Worm (Caenorhabditis elegans): ENCODE measurements around the gene R09D1.13.

R09D1.13 gene

DNA sequence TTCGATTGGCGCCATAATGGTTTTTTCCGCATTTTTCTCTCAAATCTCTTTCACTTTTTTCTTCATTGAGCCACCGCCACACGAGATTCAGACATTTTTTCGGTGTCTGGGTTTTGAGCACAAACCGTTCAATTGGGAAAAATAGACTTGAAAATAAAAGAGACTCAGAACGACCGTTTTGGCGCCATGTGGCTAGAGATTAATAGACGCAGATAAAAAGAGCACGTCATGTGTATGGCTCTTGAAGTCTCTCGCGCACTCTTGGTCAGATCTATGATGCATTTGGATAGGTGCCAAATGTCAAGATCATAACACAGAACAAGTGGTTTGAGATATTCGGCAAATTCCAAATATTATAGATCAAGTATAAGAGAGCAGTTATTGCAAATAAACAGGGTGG, 36.2 kb upstream of the R09D1.13 start:
- TF ChIP-seq tbx-37 (GFP tag; conservative IDR thresholded peaks at IDR 0.05) (no peak), pes-1 (GFP tag; IDR thresholded peaks at IDR 0.05) (no peak), hmbx-1 (tag; optimal IDR thresholded peaks at IDR 0.05) (no peak), ets-7 (tag; optimal IDR thresholded peaks at IDR 0.05) (no peak), ceh-36 (tag; optimal IDR thresholded peaks at IDR 0.05) (no peak), flt-1 (GFP tag; IDR thresholded peaks at IDR 0.05) (no peak), sea-1 (GFP tag; conservative IDR thresholded peaks at IDR 0.05) (no peak)

DNA sequence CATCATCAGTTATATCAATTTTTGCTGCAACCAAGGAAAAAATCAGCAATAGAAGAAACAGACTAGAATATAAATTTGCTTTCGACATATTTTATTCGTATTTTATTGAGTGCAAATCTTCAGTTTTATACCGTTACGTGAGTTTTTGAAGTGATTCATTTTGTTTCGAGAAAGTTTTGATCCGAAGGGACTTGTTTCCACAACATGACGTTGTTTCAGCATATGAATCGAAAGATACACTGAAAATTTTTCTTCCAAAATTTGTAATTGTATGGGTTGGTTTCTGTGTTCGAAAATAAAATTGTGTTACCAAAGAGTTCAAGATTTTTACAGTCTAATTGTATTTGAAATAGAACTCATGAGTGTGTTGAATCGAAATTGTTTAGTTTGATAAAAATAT, 34.7 kb upstream of the R09D1.13 start, which contains the start of gene T19H5.7:
T19H5.7 (minus strand) TSS at position 101 of the 400 bp plus-strand sequence.
- TF ChIP-seq ets-7 (tag; optimal IDR thresholded peaks at IDR 0.05) (no peak), ceh-36 (tag; optimal IDR thresholded peaks at IDR 0.05) (no peak), hmg-4 (GFP tag; optimal IDR thresholded peaks at IDR 0.05) (no peak), B0310.2 (tag; optimal IDR thresholded peaks at IDR 0.05) (no peak), tbx-11 (GFP tag; IDR thresholded peaks at IDR 0.05) (no peak), hnd-1 (tag; optimal IDR thresholded peaks at IDR 0.05) (no peak), tra-4 (tag; optimal IDR thresholded peaks at IDR 0.05) (no peak), flt-1 (GFP tag; IDR thresholded peaks at IDR 0.05) (no peak), aly-1 (tag; optimal IDR thresholded peaks at IDR 0.05) (no peak), hmbx-1 (tag; optimal IDR thresholded peaks at IDR 0.05) (no peak), F13C5.2 (tag; optimal IDR thresholded peaks at IDR 0.05) (no peak), ama-1 (optimal IDR thresholded peaks at IDR 0.05) (no peak), sea-1 (GFP tag; conservative IDR thresholded peaks at IDR 0.05) (no peak), pes-1 (GFP tag; IDR thresholded peaks at IDR 0.05) (no peak), scrt-1 (GFP tag; IDR thresholded peaks at IDR 0.05) (no peak), ceh-13 (GFP tag; optimal IDR thresholded peaks at IDR 0.05) (no peak), tbx-37 (GFP tag; conservative IDR thresholded peaks at IDR 0.05) (no peak)

DNA sequence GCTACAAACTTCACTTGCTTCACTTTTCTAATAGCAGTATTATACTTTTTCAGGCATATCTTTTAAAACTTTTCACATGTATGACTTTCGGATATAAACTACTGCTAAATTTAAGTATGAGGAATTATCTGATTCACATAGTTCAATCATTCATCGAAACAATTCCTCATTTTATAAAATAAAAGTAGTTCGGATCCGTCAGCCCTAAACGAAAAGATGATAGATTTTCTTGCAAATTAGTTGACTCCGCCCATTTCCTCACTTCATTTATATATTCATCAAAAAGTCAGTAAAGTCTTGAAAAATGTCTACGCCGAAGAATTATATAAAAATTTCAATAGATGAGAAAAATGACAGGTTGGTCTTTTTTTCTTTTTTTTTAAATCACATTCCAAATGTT, 32.3 kb upstream of the R09D1.13 start, which contains the start of gene chil-27:
chil-27 (plus strand) TSS at position 301 of the 400 bp plus-strand sequence.
- no peak for TF ChIP-seq flt-1 (GFP tag; IDR thresholded peaks at IDR 0.05)
- no peak for TF ChIP-seq aly-1 (tag; optimal IDR thresholded peaks at IDR 0.05)
- no peak for TF ChIP-seq ceh-36 (tag; optimal IDR thresholded peaks at IDR 0.05)
- no peak for TF ChIP-seq F13C5.2 (tag; optimal IDR thresholded peaks at IDR 0.05)
- TF ChIP-seq scrt-1 (GFP tag; IDR thresholded peaks at IDR 0.05) = no peak
- TF ChIP-seq tra-4 (tag; optimal IDR thresholded peaks at IDR 0.05) = no peak
- TF ChIP-seq tbx-37 (GFP tag; conservative IDR thresholded peaks at IDR 0.05) = no peak
- no peak for TF ChIP-seq hnd-1 (tag; optimal IDR thresholded peaks at IDR 0.05)
- no peak for TF ChIP-seq ceh-13 (GFP tag; optimal IDR thresholded peaks at IDR 0.05)
- no peak for TF ChIP-seq hmbx-1 (tag; optimal IDR thresholded peaks at IDR 0.05)
- TF ChIP-seq sea-1 (GFP tag; conservative IDR thresholded peaks at IDR 0.05) = no peak

DNA sequence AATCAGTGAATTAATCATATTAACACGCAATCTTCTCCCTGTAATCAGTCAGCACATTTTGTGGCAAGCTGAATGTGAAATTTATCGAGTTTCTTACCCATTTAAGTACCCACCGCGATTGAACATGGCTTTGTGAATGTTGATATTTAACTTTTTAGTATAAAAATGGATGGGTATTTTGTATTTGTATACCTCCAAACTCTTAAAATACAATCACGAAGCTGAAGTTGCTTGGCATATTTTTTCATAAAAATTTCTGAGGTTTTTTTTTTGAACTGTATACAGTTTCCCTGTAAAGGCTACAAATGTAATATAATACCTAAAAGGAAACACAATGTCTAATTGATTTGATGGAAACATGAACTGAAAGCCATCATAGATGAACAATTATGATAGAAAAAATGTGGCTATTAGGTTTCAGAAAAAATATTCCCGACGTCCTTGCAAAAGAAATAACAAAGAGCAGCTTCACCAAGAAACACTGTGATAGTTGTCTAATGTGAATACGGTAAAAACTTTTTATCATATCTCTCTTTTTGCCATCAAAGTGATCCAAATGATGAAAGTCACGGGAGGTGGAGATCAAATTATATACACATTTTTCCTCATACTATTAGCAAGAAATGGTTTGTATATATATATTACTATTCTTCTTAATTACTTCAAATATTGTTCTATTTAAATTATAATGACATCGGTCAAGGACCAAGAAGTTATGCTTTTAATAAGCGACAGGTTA, 29.3 kb upstream of the R09D1.13 start, which contains the start of the genes chil-25 and chil-26:
chil-25 (minus strand) TSS at position 101 of the 739 bp plus-strand sequence.
chil-26 (plus strand) TSS at position 689 of the 739 bp plus-strand sequence.
- TF ChIP-seq scrt-1 (GFP tag; IDR thresholded peaks at IDR 0.05) (no peak), F13C5.2 (tag; optimal IDR thresholded peaks at IDR 0.05) (no peak), B0310.2 (tag; optimal IDR thresholded peaks at IDR 0.05) (no peak), flt-1 (GFP tag; IDR thresholded peaks at IDR 0.05) (no peak), pes-1 (GFP tag; IDR thresholded peaks at IDR 0.05) (no peak), hmbx-1 (tag; optimal IDR thresholded peaks at IDR 0.05) (no peak), ceh-13 (GFP tag; optimal IDR thresholded peaks at IDR 0.05) (no peak), tbx-37 (GFP tag; conservative IDR thresholded peaks at IDR 0.05) (no peak)

DNA sequence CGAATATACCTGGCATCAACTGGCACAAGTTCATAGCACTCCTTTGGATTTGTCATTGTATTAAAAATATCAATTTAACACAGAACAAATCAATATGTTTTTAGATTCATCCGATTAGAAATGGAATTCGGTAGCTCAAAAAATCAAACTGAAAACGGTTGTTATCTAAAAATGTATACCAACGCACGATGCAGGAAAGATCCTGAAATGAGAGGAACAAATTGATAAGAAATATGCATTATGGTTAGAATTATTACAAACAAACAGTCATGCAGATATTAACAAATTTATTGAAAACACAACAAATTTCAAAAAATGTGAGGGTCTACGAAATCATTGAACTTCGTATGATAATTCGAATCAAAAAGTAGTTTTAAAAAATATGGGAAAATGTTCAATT, 24.8 kb upstream of the R09D1.13 start, which contains the start of gene T19H5.6:
T19H5.6 (minus strand) TSS at position 195 of the 400 bp plus-strand sequence.
- no peak for TF ChIP-seq ceh-36 (tag; optimal IDR thresholded peaks at IDR 0.05)
- TF ChIP-seq F13C5.2 (tag; optimal IDR thresholded peaks at IDR 0.05) = no peak
- TF ChIP-seq tbx-11 (GFP tag; IDR thresholded peaks at IDR 0.05) = no peak
- no peak for TF ChIP-seq sea-1 (GFP tag; conservative IDR thresholded peaks at IDR 0.05)
- no peak for TF ChIP-seq tbx-37 (GFP tag; conservative IDR thresholded peaks at IDR 0.05)
- no peak for TF ChIP-seq scrt-1 (GFP tag; IDR thresholded peaks at IDR 0.05)
- no peak for TF ChIP-seq pes-1 (GFP tag; IDR thresholded peaks at IDR 0.05)
- no peak for TF ChIP-seq hmbx-1 (tag; optimal IDR thresholded peaks at IDR 0.05)
- TF ChIP-seq aly-1 (tag; optimal IDR thresholded peaks at IDR 0.05) = no peak
- no peak for TF ChIP-seq flt-1 (GFP tag; IDR thresholded peaks at IDR 0.05)
- TF ChIP-seq hnd-1 (tag; optimal IDR thresholded peaks at IDR 0.05) = no peak
- no peak for TF ChIP-seq B0310.2 (tag; optimal IDR thresholded peaks at IDR 0.05)
- TF ChIP-seq ets-7 (tag; optimal IDR thresholded peaks at IDR 0.05) = no peak
- no peak for TF ChIP-seq tra-4 (tag; optimal IDR thresholded peaks at IDR 0.05)

DNA sequence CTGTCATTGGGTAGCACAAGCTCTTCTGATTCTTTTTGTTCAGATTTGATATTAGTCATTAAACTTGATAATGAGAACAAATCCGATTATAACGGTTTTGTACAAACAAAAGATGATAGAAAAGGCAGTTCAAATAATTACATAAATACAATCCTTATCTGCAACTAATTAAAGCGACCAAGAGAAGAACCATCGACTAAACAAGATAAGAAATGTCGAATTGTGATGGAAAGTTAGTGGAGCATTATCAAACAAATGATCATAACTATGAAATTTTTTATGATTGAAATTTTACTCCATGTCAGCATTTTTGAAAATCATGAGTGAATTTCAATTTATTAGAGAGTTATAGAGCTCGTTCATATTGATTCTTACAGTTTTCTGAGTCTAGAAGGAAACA, 23.1 kb upstream of the R09D1.13 start, which contains the start of gene chil-23:
chil-23 (minus strand) TSS at position 198 of the 400 bp plus-strand sequence.
- TF ChIP-seq pes-1 (GFP tag; IDR thresholded peaks at IDR 0.05) = no peak
- TF ChIP-seq hmbx-1 (tag; optimal IDR thresholded peaks at IDR 0.05) = no peak
- no peak for TF ChIP-seq tbx-11 (GFP tag; IDR thresholded peaks at IDR 0.05)
- no peak for TF ChIP-seq scrt-1 (GFP tag; IDR thresholded peaks at IDR 0.05)
- no peak for TF ChIP-seq B0310.2 (tag; optimal IDR thresholded peaks at IDR 0.05)

DNA sequence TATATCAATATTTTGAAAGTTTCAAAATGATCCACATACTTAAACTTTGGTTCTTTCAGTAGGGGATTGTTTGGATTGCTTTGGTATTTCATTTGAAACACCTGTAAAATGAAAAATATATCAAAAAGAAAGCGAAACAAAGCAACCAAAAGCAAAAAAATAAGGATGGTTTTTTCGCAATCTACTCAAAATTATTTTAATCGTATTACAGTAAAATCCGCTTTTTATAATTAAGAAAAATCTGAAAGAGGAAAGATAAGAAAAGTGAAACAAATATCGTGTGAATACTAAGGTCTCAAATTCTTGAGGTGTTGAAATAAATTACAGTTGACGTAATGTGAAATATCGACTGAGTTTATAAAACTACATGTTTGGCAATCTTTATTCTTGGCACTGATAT, 20.8 kb upstream of the R09D1.13 start, which contains the start of gene chil-22:
chil-22 (minus strand) TSS at position 101 of the 400 bp plus-strand sequence.
- TF ChIP-seq B0310.2 (tag; optimal IDR thresholded peaks at IDR 0.05) = no peak
- TF ChIP-seq tbx-37 (GFP tag; conservative IDR thresholded peaks at IDR 0.05) = no peak
- TF ChIP-seq scrt-1 (GFP tag; IDR thresholded peaks at IDR 0.05) = no peak
- TF ChIP-seq F13C5.2 (tag; optimal IDR thresholded peaks at IDR 0.05) = no peak
- no peak for TF ChIP-seq tbx-11 (GFP tag; IDR thresholded peaks at IDR 0.05)
- TF ChIP-seq ceh-13 (GFP tag; optimal IDR thresholded peaks at IDR 0.05) = no peak
- TF ChIP-seq hmbx-1 (tag; optimal IDR thresholded peaks at IDR 0.05) = no peak
- no peak for TF ChIP-seq ets-7 (tag; optimal IDR thresholded peaks at IDR 0.05)
- no peak for TF ChIP-seq sea-1 (GFP tag; conservative IDR thresholded peaks at IDR 0.05)
- no peak for TF ChIP-seq tra-4 (tag; optimal IDR thresholded peaks at IDR 0.05)
